Fruit fly (Drosophila melanogaster) whole organism, prepupa: Measurements from ENCODE around the gene Ist1.

Source experiments
- CG10631 ChIP-seq: fragments of 200-800 bp; sonication (Bioruptor generic); optimal IDR thresholded peaks from 2 replicates; lab custom pipeline; 2016; ENCODE audit warnings: missing biosample characterization, missing genetic modification characterization
- CG10669 ChIP-seq: fragments of 200-800 bp; sonication (Bioruptor generic); optimal IDR thresholded peaks from 3 replicates; lab custom pipeline; 2018; ENCODE audit warnings: missing biosample characterization, mild to moderate bottlenecking, missing genetic modification characterization, moderate library complexity
- CG11762 ChIP-seq: fragments of 200-800 bp; sonication (Bioruptor generic); optimal IDR thresholded peaks from 3 replicates; lab custom pipeline; 2016; ENCODE audit warnings: missing biosample characterization, missing genetic modification characterization; ENCODE audit not compliant: insufficient read depth
- CG11902 ChIP-seq: fragments of 200-800 bp; sonication (Bioruptor generic); optimal IDR thresholded peaks from 3 replicates; lab custom pipeline; 2016; ENCODE audit warnings: missing biosample characterization, missing genetic modification characterization
- CG15336 ChIP-seq: fragments of 200-800 bp; sonication (Bioruptor generic); IDR thresholded peaks from 2 replicates; pipeline ENCODE4 v1.3.6; 2022; ENCODE audit warnings: missing biosample characterization, missing genetic modification characterization
- CG16779 ChIP-seq: fragments of 200-800 bp; sonication (Bioruptor generic); optimal IDR thresholded peaks from 3 replicates; lab custom pipeline; 2017; ENCODE audit warnings: missing biosample characterization, mild to moderate bottlenecking, missing genetic modification characterization
- CG3032 ChIP-seq: fragments of 200-800 bp; optimal IDR thresholded peaks from 2 replicates; lab custom pipeline; 2019; ENCODE audit warnings: missing biosample characterization, mild to moderate bottlenecking, missing genetic modification characterization, moderate library complexity
- CG31627 ChIP-seq: fragments of 200-800 bp; sonication (Bioruptor generic); optimal IDR thresholded peaks from 3 replicates; lab custom pipeline; 2016; ENCODE audit warnings: missing biosample characterization, missing genetic modification characterization
- CG32006 ChIP-seq: fragments of 200-800 bp; sonication (Bioruptor generic); optimal IDR thresholded peaks from 3 replicates; lab custom pipeline; 2017; ENCODE audit warnings: missing biosample characterization, mild to moderate bottlenecking, missing genetic modification characterization
- CG34406 ChIP-seq: fragments of 200-800 bp; sonication (Bioruptor generic); optimal IDR thresholded peaks from 3 replicates; lab custom pipeline; 2016; ENCODE audit warnings: missing biosample characterization, missing genetic modification characterization
- CG3919 ChIP-seq: fragments of 200-800 bp; sonication (Bioruptor generic); optimal IDR thresholded peaks from 3 replicates; lab custom pipeline; 2016; ENCODE audit warnings: missing biosample characterization, missing genetic modification characterization
- CG4318 ChIP-seq: fragments of 200-800 bp; sonication (Bioruptor generic); optimal IDR thresholded peaks from 3 replicates; lab custom pipeline; 2017; ENCODE audit warnings: missing biosample characterization, mild to moderate bottlenecking, missing genetic modification characterization
- CG6276 ChIP-seq: fragments of 200-800 bp; sonication (Bioruptor generic); optimal IDR thresholded peaks from 2 replicates; lab custom pipeline; 2017; ENCODE audit warnings: missing biosample characterization, mild to moderate bottlenecking, missing genetic modification characterization
- CG6792 ChIP-seq: fragments of 200-800 bp; sonication (Bioruptor generic); optimal IDR thresholded peaks from 3 replicates; lab custom pipeline; 2016; ENCODE audit warnings: missing biosample characterization, missing genetic modification characterization
- CG6808 ChIP-seq: fragments of 200-800 bp; sonication (Bioruptor generic); optimal IDR thresholded peaks from 3 replicates; lab custom pipeline; 2017; ENCODE audit warnings: missing biosample characterization, missing genetic modification characterization, mild to moderate bottlenecking, moderate library complexity, missing genetic modification reagents
- CG6854 ChIP-seq: fragments of 200-800 bp; sonication (Bioruptor generic); optimal IDR thresholded peaks from 2 replicates; lab custom pipeline; 2017; ENCODE audit warnings: missing biosample characterization, mild to moderate bottlenecking, missing genetic modification characterization
- CG7368 ChIP-seq: fragments of 200-800 bp; sonication (Bioruptor generic); optimal IDR thresholded peaks from 3 replicates; lab custom pipeline; 2016; ENCODE audit warnings: missing biosample characterization, missing genetic modification characterization
- CG8119 ChIP-seq: fragments of 200-800 bp; sonication (Bioruptor generic); IDR thresholded peaks from 3 replicates; pipeline ENCODE4 v1.3.6; 2022; ENCODE audit warnings: missing biosample characterization, missing genetic modification characterization
- CG8319 ChIP-seq: fragments of 200-800 bp; sonication (Bioruptor generic); optimal IDR thresholded peaks from 3 replicates; lab custom pipeline; 2016; ENCODE audit warnings: missing biosample characterization, missing genetic modification characterization
- CG8632 ChIP-seq: fragments of 200-800 bp; sonication (Bioruptor generic); optimal IDR thresholded peaks from 3 replicates; lab custom pipeline; 2016; ENCODE audit warnings: missing biosample characterization, missing genetic modification characterization
- CG9139 ChIP-seq: fragments of 200-800 bp; sonication (Bioruptor generic); optimal IDR thresholded peaks from 3 replicates; lab custom pipeline; 2017; ENCODE audit warnings: missing biosample characterization, mild to moderate bottlenecking, missing genetic modification characterization
- Eip78C ChIP-seq: fragments of 200-800 bp; sonication (Bioruptor generic); peaks from one replicate; lab custom pipeline; 2016; ENCODE audit warnings: missing biosample characterization, missing genetic modification characterization
- Eip93F ChIP-seq: fragments of 200-800 bp; sonication (Bioruptor generic); optimal IDR thresholded peaks from 2 replicates; lab custom pipeline; 2016; ENCODE audit warnings: missing biosample characterization, mild to moderate bottlenecking, missing genetic modification characterization
- Ets96B ChIP-seq: fragments of 200-800 bp; optimal IDR thresholded peaks from 2 replicates; lab custom pipeline; 2019; ENCODE audit warnings: missing biosample characterization, mild to moderate bottlenecking, missing genetic modification characterization, moderate library complexity
- Gug ChIP-seq: fragments of 200-800 bp; sonication (Bioruptor generic); IDR thresholded peaks from 2 replicates; pipeline ENCODE4 v1.3.6; 2022; ENCODE audit warnings: missing biosample characterization, missing genetic modification characterization
- Hr38 ChIP-seq: sonication (Bioruptor generic); optimal IDR thresholded peaks from 2 replicates; lab custom pipeline; 2016; ENCODE audit warnings: missing biosample characterization, missing genetic modification characterization
- Hr39 ChIP-seq: fragments of 200-800 bp; sonication (Bioruptor generic); optimal IDR thresholded peaks from 2 replicates; lab custom pipeline; 2016; ENCODE audit warnings: missing biosample characterization, missing genetic modification characterization
- Met ChIP-seq: fragments of 200-800 bp; sonication (Bioruptor generic); optimal IDR thresholded peaks from 3 replicates; lab custom pipeline; 2016; ENCODE audit warnings: missing biosample characterization, missing genetic modification characterization
- OdsH ChIP-seq: fragments of 200-800 bp; sonication (Bioruptor generic); optimal IDR thresholded peaks from 3 replicates; lab custom pipeline; 2016; ENCODE audit warnings: missing biosample characterization, missing genetic modification characterization
- Sox102F ChIP-seq: fragments of 200-800 bp; sonication (Bioruptor generic); optimal IDR thresholded peaks from 2 replicates; lab custom pipeline; 2016; ENCODE audit warnings: missing biosample characterization, mild to moderate bottlenecking, missing genetic modification characterization
- Sox14 ChIP-seq: fragments of 200-800 bp; sonication (Bioruptor generic); optimal IDR thresholded peaks from 3 replicates; lab custom pipeline; 2016; ENCODE audit warnings: missing biosample characterization, missing genetic modification characterization
- Sox15 ChIP-seq: fragments of 200-800 bp; sonication (Bioruptor generic); optimal IDR thresholded peaks from 3 replicates; lab custom pipeline; 2016; ENCODE audit warnings: missing biosample characterization, missing genetic modification characterization
- achi ChIP-seq: fragments of 200-800 bp; sonication (Bioruptor generic); optimal IDR thresholded peaks from 3 replicates; lab custom pipeline; 2016; ENCODE audit warnings: missing biosample characterization, missing genetic modification characterization
- acj6 ChIP-seq: fragments of 200-800 bp; sonication (Bioruptor generic); optimal IDR thresholded peaks from 3 replicates; lab custom pipeline; 2016; ENCODE audit warnings: missing biosample characterization, missing genetic modification characterization
- cyc ChIP-seq: fragments of 200-800 bp; sonication (Bioruptor generic); optimal IDR thresholded peaks from 3 replicates; lab custom pipeline; 2016; ENCODE audit warnings: missing biosample characterization, missing genetic modification characterization
- dsx ChIP-seq: fragments of 200-800 bp; optimal IDR thresholded peaks from 3 replicates; lab custom pipeline; 2019; ENCODE audit warnings: missing biosample characterization, mild to moderate bottlenecking, missing genetic modification characterization, moderate library complexity; ENCODE audit not compliant: poor library complexity, severe bottlenecking
- eg ChIP-seq: fragments of 200-800 bp; sonication (Bioruptor generic); IDR thresholded peaks from 3 replicates; pipeline ENCODE4 v1.3.6; 2022; ENCODE audit warnings: missing biosample characterization, missing genetic modification characterization
- esn ChIP-seq: fragments of 200-800 bp; sonication (Bioruptor generic); optimal IDR thresholded peaks from 2 replicates; lab custom pipeline; 2016; ENCODE audit warnings: missing biosample characterization, mild to moderate bottlenecking, missing genetic modification characterization, moderate library complexity
- fd85E ChIP-seq: fragments of 200-800 bp; sonication (Bioruptor generic); optimal IDR thresholded peaks from 3 replicates; lab custom pipeline; 2016; ENCODE audit warnings: missing biosample characterization, missing genetic modification characterization
- fkh ChIP-seq: fragments of 200-800 bp; sonication (Bioruptor generic); optimal IDR thresholded peaks from 3 replicates; lab custom pipeline; 2017; ENCODE audit warnings: missing biosample characterization, mild to moderate bottlenecking, missing genetic modification characterization, moderate library complexity
- lz ChIP-seq: fragments of 200-800 bp; sonication (Bioruptor generic); optimal IDR thresholded peaks from 3 replicates; lab custom pipeline; 2016; ENCODE audit warnings: missing biosample characterization, missing genetic modification characterization
- pdm3 ChIP-seq: fragments of 200-800 bp; sonication (Bioruptor generic); optimal IDR thresholded peaks from 3 replicates; lab custom pipeline; 2016; ENCODE audit warnings: missing biosample characterization, missing genetic modification characterization
- salr ChIP-seq, 2 experiments: fragments of 200-800 bp; sonication (Bioruptor generic); optimal IDR thresholded peaks; 3 replicates each; lab custom pipeline; 2016 to 2018; ENCODE audit warnings: missing biosample characterization in 2 of 2, missing genetic modification characterization in 2 of 2, mild to moderate bottlenecking in 1 of 2
- spab ChIP-seq: fragments of 200-800 bp; sonication (Bioruptor generic); optimal IDR thresholded peaks from 2 replicates; lab custom pipeline; 2017; ENCODE audit warnings: missing biosample characterization, mild to moderate bottlenecking, missing genetic modification characterization, missing genetic modification reagents
- ss ChIP-seq, 2 experiments: fragments of 200-800 bp; sonication (Bioruptor generic); optimal IDR thresholded peaks; 2 replicates in 1 of 2; 3 replicates in 1 of 2; lab custom pipeline; 2017 to 2018; ENCODE audit warnings: mild to moderate bottlenecking in 2 of 2, missing biosample characterization in 2 of 2, missing genetic modification characterization in 2 of 2, moderate library complexity in 1 of 2
- topi ChIP-seq: fragments of 200-800 bp; sonication (Bioruptor generic); optimal IDR thresholded peaks from 3 replicates; lab custom pipeline; 2016; ENCODE audit warnings: missing biosample characterization, missing genetic modification characterization

Gene Ist1

dm6 chr3L:6777614-6778013, 21.3 kb upstream of the Ist1 start (continued):
- TF ChIP-seq Ets96B (tag; lab: Kevin White, UChicago) (no peak), Sox15 (GFP tag; lab: Kevin White, UChicago) (no peak), Eip78C (GFP tag; lab: Kevin White, UChicago) (peak; percentile 35), CG8119 (GFP tag; lab: Robert Waterston, UW) (no peak; the same call in 1 of the 3 replicates), CG8319 (GFP tag; lab: Kevin White, UChicago) (no peak), CG9139 (no peak), fd85E (GFP tag; lab: Kevin White, UChicago) (no peak), Eip93F (GFP tag; lab: Kevin White, UChicago) (no peak), CG31627 (GFP tag; lab: Kevin White, UChicago) (no peak), Gug (GFP tag; lab: Robert Waterston, UW) (0 out of 2 replicates have a peak, but pooled peaks have one; percentile 35), CG7368 (GFP tag; lab: Kevin White, UChicago) (no peak), cyc (GFP tag; lab: Kevin White, UChicago) (no peak), CG34406 (GFP tag; lab: Kevin White, UChicago) (no peak), esn (GFP tag; lab: Kevin White, UChicago) (no peak), acj6 (no peak)

- TF ChIP-seq fkh (no peak), Sox102F (GFP tag; lab: Kevin White, UChicago) (no peak), ss (GFP tag; optimal IDR thresholded peaks at IDR 0.05; lab: Kevin White, UChicago) (peak in 1 of 2 experiments; percentile 6)
These were observed 15.6 kb upstream of the Ist1 start for dm6 chr3L:6771851-6772250.

dm6 chr3L:6771208-6771607, 14.9 kb upstream of the Ist1 start:
- no peak for TF ChIP-seq CG4318
- TF ChIP-seq Gug (GFP tag; lab: Robert Waterston, UW) = no peak
- TF ChIP-seq Sox14 (GFP tag; lab: Kevin White, UChicago) = peak; percentile 58
- peak; percentile 33 for TF ChIP-seq CG10669 (GFP tag; lab: Kevin White, UChicago)
- no peak for TF ChIP-seq fd85E (GFP tag; lab: Kevin White, UChicago)
- no peak for TF ChIP-seq CG16779
- no peak for TF ChIP-seq CG11902
- no peak for TF ChIP-seq CG9139
- TF ChIP-seq CG6854 (GFP tag; lab: Kevin White, UChicago) = no peak
- TF ChIP-seq acj6 = peak; percentile 49
- no peak for TF ChIP-seq Sox15 (GFP tag; lab: Kevin White, UChicago)
- TF ChIP-seq CG6792 (GFP tag; lab: Kevin White, UChicago) = peak; percentile 37
- TF ChIP-seq Sox102F (GFP tag; lab: Kevin White, UChicago) = peak; percentile 69
- peak; percentile 63 for TF ChIP-seq Hr39
- no peak for TF ChIP-seq CG32006 (GFP tag; lab: Kevin White, UChicago)
- TF ChIP-seq CG3032 (tag; lab: Kevin White, UChicago) = peak; percentile 39
- TF ChIP-seq OdsH (GFP tag; lab: Kevin White, UChicago) = peak; percentile 11
- TF ChIP-seq cyc (GFP tag; lab: Kevin White, UChicago) = peak; percentile 45
- no peak for TF ChIP-seq fkh
- TF ChIP-seq CG6276 = no peak
- TF ChIP-seq pdm3 (GFP tag; lab: Kevin White, UChicago) = peak; percentile 37
- peak; percentile 71 for TF ChIP-seq Met (GFP tag; lab: Kevin White, UChicago)
- peak; percentile 39 for TF ChIP-seq spab (GFP tag; lab: Kevin White, UChicago)
- peak; percentile 68 for TF ChIP-seq lz (GFP tag; lab: Kevin White, UChicago)
- TF ChIP-seq Eip78C (GFP tag; lab: Kevin White, UChicago) = peak; percentile 83
- peak; percentile 36 for TF ChIP-seq achi
- peak in 1 of 2 experiments; percentile 5 for TF ChIP-seq salr (GFP tag; optimal IDR thresholded peaks at IDR 0.05; lab: Kevin White, UChicago)
- TF ChIP-seq CG31627 (GFP tag; lab: Kevin White, UChicago) = peak; percentile 61
- TF ChIP-seq CG34406 (GFP tag; lab: Kevin White, UChicago) = peak; percentile 23
- TF ChIP-seq topi (GFP tag; lab: Kevin White, UChicago) = peak; percentile 60
- TF ChIP-seq CG3919 = peak; percentile 40
- peak; percentile 22 for TF ChIP-seq CG8632
- no peak for TF ChIP-seq CG15336 (GFP tag; lab: Robert Waterston, UW)
- TF ChIP-seq CG6808 (GFP tag; lab: Kevin White, UChicago) = peak; percentile 25
- no peak for TF ChIP-seq CG7368 (GFP tag; lab: Kevin White, UChicago)
- no peak for TF ChIP-seq CG8319 (GFP tag; lab: Kevin White, UChicago)
- peak; percentile 28 for TF ChIP-seq dsx (GFP tag; lab: Kevin White, UChicago)
- no peak for TF ChIP-seq Hr38 (GFP tag; lab: Kevin White, UChicago)
- TF ChIP-seq CG10631 (GFP tag; lab: Kevin White, UChicago) = peak; percentile 48
- TF ChIP-seq eg (GFP tag; lab: Robert Waterston, UW) = no peak
- TF ChIP-seq CG11762 (GFP tag; lab: Kevin White, UChicago) = no peak
